Fruit fly (Drosophila melanogaster) whole organism, wandering third instar larva: ENCODE measurements around the gene Or33a.

Source experiments
- Abd-B ChIP-seq: fragments of >200 bp; optimal IDR thresholded peaks from 2 replicates; lab custom pipeline; 2017; ENCODE audit warnings: missing biosample characterization, missing genetic modification characterization
- CG9705 ChIP-seq: fragments of 200-800 bp; sonication (Bioruptor generic); optimal IDR thresholded peaks from 2 replicates; lab custom pipeline; 2018; ENCODE audit warnings: missing biosample characterization, mild to moderate bottlenecking, missing genetic modification characterization
- Sp1 ChIP-seq: fragments of 200-800 bp; sonication (Bioruptor generic); optimal IDR thresholded peaks from 3 replicates; lab custom pipeline; 2019; ENCODE audit warnings: missing biosample characterization, mild to moderate bottlenecking, missing genetic modification characterization, moderate library complexity
- dsf ChIP-seq: sonication (Bioruptor generic); optimal IDR thresholded peaks from 2 replicates; lab custom pipeline; 2016; ENCODE audit warnings: missing biosample characterization, missing genetic modification characterization, borderline replicate concordance
- fru ChIP-seq: fragments of 200-800 bp; sonication (Bioruptor generic); optimal IDR thresholded peaks from 3 replicates; lab custom pipeline; 2016; ENCODE audit warnings: missing biosample characterization, mild to moderate bottlenecking, missing genetic modification characterization

- TF ChIP-seq fru = no peak
- TF ChIP-seq CG9705 (GFP tag; lab: Kevin White, UChicago) = no peak
- TF ChIP-seq Sp1 (GFP tag; lab: Kevin White, UChicago) = no peak
- TF ChIP-seq Abd-B (GFP tag; lab: Kevin White, UChicago) = no peak
- no peak for TF ChIP-seq dsf (GFP tag; lab: Kevin White, UChicago)
These were observed 1.6 kb downstream of the Or33a start, which contains the start of gene Or33b for dm6 chr2L:11935881-11936280.
